Fruit fly (Drosophila melanogaster): ENCODE results near the gene Tpi.

Tpi gene

dm6 chr3R:30170671-30171667 is 36.6 kb upstream of the Tpi start, which contains the start of gene Rsod (continued):
- TF ChIP-seq CG15601 (tag; optimal IDR thresholded peaks at IDR 0.05): peak; percentile 62
- no peak for TF ChIP-seq Nf-YB (GFP tag; optimal IDR thresholded peaks at IDR 0.05)
- TF ChIP-seq Xrp1 (GFP tag; IDR thresholded peaks at IDR 0.05): peak; percentile 87
- TF ChIP-seq grau (tag; optimal IDR thresholded peaks at IDR 0.05): peak; percentile 43
- peak; percentile 29; the same call in 1 of the 2 replicates for TF ChIP-seq sob (GFP tag; IDR thresholded peaks at IDR 0.05)
- TF ChIP-seq CG1529 (GFP tag; optimal IDR thresholded peaks at IDR 0.05): peak; percentile 67
- TF ChIP-seq Scr (GFP tag; IDR thresholded peaks at IDR 0.05; ENCODE audit: partially characterized antibody): no peak
- TF ChIP-seq BtbVII (GFP tag; optimal IDR thresholded peaks at IDR 0.05): peak; percentile 10
- no peak for TF ChIP-seq TFAM (GFP tag; optimal IDR thresholded peaks at IDR 0.05)
- TF ChIP-seq CG18262 (tag; optimal IDR thresholded peaks at IDR 0.05): peak; percentile 68
- peak; percentile 86 for TF ChIP-seq Awh (GFP tag; IDR thresholded peaks at IDR 0.05)
- no peak for TF ChIP-seq CG7271 (tag; optimal IDR thresholded peaks at IDR 0.05)
- peak; percentile 61 for TF ChIP-seq Taf1 (GFP tag; IDR thresholded peaks at IDR 0.05)
- TF ChIP-seq Optix (GFP tag; IDR thresholded peaks at IDR 0.05): peak; percentile 56
- TF ChIP-seq Rx (GFP tag; IDR thresholded peaks at IDR 0.05): peak; percentile 64
- TF ChIP-seq CG10979 (tag; optimal IDR thresholded peaks at IDR 0.05): peak; percentile 68
- peak; percentile 50 for TF ChIP-seq CG10267 (tag; optimal IDR thresholded peaks at IDR 0.05)
- no peak for TF ChIP-seq C15 (GFP tag; IDR thresholded peaks at IDR 0.05)
- TF ChIP-seq CG16815 (GFP tag; optimal IDR thresholded peaks at IDR 0.05): peak; percentile 9
- TF ChIP-seq CG7963 (GFP tag; IDR thresholded peaks at IDR 0.05; ENCODE audit: partially characterized antibody): no peak
- no peak for TF ChIP-seq nom (GFP tag; optimal IDR thresholded peaks at IDR 0.05)
- TF ChIP-seq run (tag; optimal IDR thresholded peaks at IDR 0.05): no peak
- TF ChIP-seq tin (GFP tag; optimal IDR thresholded peaks at IDR 0.05): peak; percentile 46
- peak; percentile 56 for TF ChIP-seq az2 (GFP tag; optimal IDR thresholded peaks at IDR 0.05)
- no peak for TF ChIP-seq CG7987 (GFP tag; optimal IDR thresholded peaks at IDR 0.05)
- peak; percentile 55; the same call in 1 of the 2 replicates for TF ChIP-seq gsb (GFP tag; IDR thresholded peaks at IDR 0.05)
- TF ChIP-seq CG4617 (GFP tag; optimal IDR thresholded peaks at IDR 0.05; ENCODE audit: borderline replicate concordance): no peak

dm6 chr3R:30166159-30166784 is 31.9 kb upstream of the Tpi start, which contains the start of gene VhaAC45RP:
Gene VhaAC45RP (minus strand): TSS chr3R:30166419.
- TF ChIP-seq insv (GFP tag; optimal IDR thresholded peaks at IDR 0.05) (no peak), gce (GFP tag; IDR thresholded peaks at IDR 0.05) (no peak), CTCF (GFP tag; optimal IDR thresholded peaks at IDR 0.05) (no peak), Deaf1 (tag; optimal IDR thresholded peaks at IDR 0.05) (peak; percentile 26), CG2202 (tag; optimal IDR thresholded peaks at IDR 0.05) (no peak), slp2 (GFP tag; optimal IDR thresholded peaks at IDR 0.05) (no peak), fru (optimal IDR thresholded peaks at IDR 0.05) (no peak), chn (GFP tag; optimal IDR thresholded peaks at IDR 0.05) (no peak), Hr51 (GFP tag; optimal IDR thresholded peaks at IDR 0.05) (no peak), CG10565 (GFP tag; optimal IDR thresholded peaks at IDR 0.05) (no peak), ewg (GFP tag; optimal IDR thresholded peaks at IDR 0.05) (peak; percentile 93), CG17802 (tag; optimal IDR thresholded peaks at IDR 0.05) (no peak), pros (GFP tag; optimal IDR thresholded peaks at IDR 0.05) (peak; percentile 26), danr (GFP tag; IDR thresholded peaks at IDR 0.05) (no peak), Mes4 (GFP tag; optimal IDR thresholded peaks at IDR 0.05) (no peak), peb (GFP tag; IDR thresholded peaks at IDR 0.05) (no peak), CG4360 (GFP tag; IDR thresholded peaks at IDR 0.05) (no peak), CG4328 (GFP tag; optimal IDR thresholded peaks at IDR 0.05) (no peak), grn (GFP tag; optimal IDR thresholded peaks at IDR 0.05) (no peak), CG15514 (GFP tag; optimal IDR thresholded peaks at IDR 0.05) (peak; percentile 2), Xrp1 (GFP tag; IDR thresholded peaks at IDR 0.05) (no peak), repo (GFP tag; optimal IDR thresholded peaks at IDR 0.05) (no peak), CG2712 (tag; optimal IDR thresholded peaks at IDR 0.05) (no peak), TFAM (GFP tag; optimal IDR thresholded peaks at IDR 0.05) (no peak)
